Worm (Caenorhabditis elegans): ENCODE results near the gene srx-19.

srx-19 gene

DNA sequence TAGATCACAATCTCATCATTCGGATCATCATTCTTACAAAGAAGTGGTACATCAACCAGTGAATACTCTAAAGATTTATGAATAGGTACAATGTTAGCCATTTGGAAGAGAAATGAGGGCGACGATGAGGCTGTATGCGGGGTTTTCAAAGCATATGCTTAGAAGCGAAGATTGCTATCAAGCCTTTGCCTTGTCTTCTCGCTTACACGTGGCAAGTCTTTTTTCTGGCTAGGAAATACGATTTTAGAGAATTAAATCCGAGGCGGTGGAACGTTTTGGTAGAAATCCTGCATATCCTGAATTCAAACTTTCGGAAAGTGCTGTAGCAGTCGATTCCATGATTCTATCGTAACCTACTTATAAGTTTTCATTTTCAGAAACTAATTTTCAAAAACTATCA, 47.0 kb downstream of the srx-19 start, which contains the start of gene T22D1.18:
Gene T22D1.18, minus strand, starts transcription at position 101 of the 400 bp plus-strand sequence.
- TF ChIP-seq nhr-76 (tag; optimal IDR thresholded peaks at IDR 0.05) (no peak), nhr-23 (tag; optimal IDR thresholded peaks at IDR 0.05) (no peak)

DNA sequence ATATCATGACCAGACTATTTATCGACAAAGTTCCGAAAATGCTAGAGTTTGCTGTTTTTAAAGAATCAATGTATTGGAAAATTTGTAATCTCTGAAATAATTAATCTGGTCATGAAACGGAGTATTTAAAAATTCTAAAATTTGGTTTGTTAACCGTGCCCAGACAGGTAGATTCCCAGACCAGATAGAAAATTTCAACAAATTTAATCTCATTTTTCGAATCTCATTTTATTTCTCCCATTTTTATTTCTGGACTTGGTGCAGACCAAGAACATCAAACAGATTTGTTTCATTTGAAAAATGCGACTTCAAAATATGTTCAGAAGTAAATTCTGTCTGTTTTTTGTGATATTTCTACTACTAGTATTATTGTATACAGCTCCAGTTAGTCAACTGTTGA, 50.0 kb downstream of the srx-19 start, which contains the start of gene T22D1.1:
Gene T22D1.1, plus strand, starts transcription at position 301 of the 400 bp plus-strand sequence.
- TF ChIP-seq egl-5 (tag; optimal IDR thresholded peaks at IDR 0.05): no peak
- no peak for TF ChIP-seq unc-39 (tag; optimal IDR thresholded peaks at IDR 0.05)
- TF ChIP-seq elt-2 (tag; optimal IDR thresholded peaks at IDR 0.05): no peak
- TF ChIP-seq unc-62 (GFP tag; optimal IDR thresholded peaks at IDR 0.05): no peak
- no peak for TF ChIP-seq jun-1 (tag; optimal IDR thresholded peaks at IDR 0.05)
- no peak for TF ChIP-seq nfya-1 (tag; optimal IDR thresholded peaks at IDR 0.05; ENCODE audit: insufficient read depth)
- TF ChIP-seq nhr-67 (tag; optimal IDR thresholded peaks at IDR 0.05): no peak
- TF ChIP-seq fos-1 (tag; optimal IDR thresholded peaks at IDR 0.05): no peak
- TF ChIP-seq ceh-16 (tag; optimal IDR thresholded peaks at IDR 0.05): no peak
- no peak for TF ChIP-seq hmg-11 (tag; optimal IDR thresholded peaks at IDR 0.05)
- TF ChIP-seq ceh-28 (tag; optimal IDR thresholded peaks at IDR 0.05): no peak
- TF ChIP-seq nhr-43 (tag; optimal IDR thresholded peaks at IDR 0.05; ENCODE audit: poor library complexity, severe bottlenecking): no peak
- no peak for TF ChIP-seq eor-1 (tag; optimal IDR thresholded peaks at IDR 0.05)
- TF ChIP-seq elt-1 (tag; optimal IDR thresholded peaks at IDR 0.05): no peak
